Fruit fly (Drosophila melanogaster): ENCODE measurements around the gene Acsf3.

Gene Acsf3

DNA sequence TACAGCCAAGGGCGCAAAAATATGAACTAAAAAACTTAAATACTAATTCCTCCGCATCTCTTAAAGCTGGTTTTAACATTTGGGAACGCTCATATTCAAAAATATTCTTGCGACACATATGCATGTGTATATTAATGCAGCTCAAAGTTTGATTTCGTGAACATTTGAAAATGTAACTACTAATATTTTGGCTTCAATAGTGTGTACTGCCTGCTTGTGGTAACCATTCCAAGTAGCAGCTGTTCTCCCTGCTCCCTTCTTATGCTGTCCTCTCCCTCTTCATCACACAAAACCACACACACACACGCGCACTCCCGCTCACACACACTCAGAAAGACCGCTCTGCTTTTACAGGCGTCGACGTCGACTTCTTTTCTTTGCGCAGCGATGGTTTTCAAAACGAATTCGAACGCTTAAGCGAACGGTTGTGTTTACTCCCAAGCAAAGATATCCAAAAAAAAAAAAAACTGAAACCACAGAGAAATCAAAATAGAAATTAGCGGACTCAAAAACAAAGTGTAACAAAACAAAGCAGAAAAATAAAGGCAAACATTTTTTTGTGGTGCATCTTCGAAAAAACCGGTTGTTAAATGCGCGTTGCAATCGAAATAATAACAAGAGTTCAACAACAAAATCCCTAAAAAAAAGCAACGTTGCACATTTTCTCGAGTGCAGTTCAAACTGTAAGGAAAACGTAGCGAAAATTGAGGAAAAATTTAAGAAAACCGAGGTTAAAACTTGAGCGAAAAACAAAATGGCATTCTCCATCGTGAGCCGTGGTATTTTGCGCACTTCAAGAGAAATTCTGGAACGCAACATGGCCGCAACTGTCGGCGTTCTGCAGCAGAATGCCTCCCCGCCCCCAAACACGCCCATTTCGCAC lies 8.4 kb downstream of the Acsf3 start, which contains the start of gene CBP:
Gene CBP (plus strand): TSS at position 391 of the 883 bp plus-strand sequence.
- peak; percentile 25 for TF ChIP-seq noc (tag; optimal IDR thresholded peaks at IDR 0.05)

DNA sequence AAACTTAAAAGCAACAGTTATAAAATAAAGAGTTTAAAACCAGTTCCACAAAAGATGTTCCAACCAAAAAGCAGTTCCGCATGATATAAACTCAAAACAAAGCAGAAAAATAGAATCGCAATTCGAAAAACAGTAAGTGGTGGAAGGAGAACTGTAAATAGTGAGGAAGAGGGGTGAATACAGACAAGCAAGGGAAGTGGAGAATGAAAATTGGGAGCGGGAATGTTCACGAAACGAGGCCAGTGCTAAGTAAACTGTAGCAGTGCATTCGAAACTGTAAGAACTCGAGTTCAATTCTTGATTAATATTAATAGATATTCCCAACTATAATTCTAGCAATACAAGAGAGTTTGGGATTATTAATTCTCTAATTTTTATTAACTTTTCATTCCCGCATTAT lies 9.1 kb downstream of the Acsf3 start:
- no peak for TF ChIP-seq noc (tag; optimal IDR thresholded peaks at IDR 0.05)

- no peak for TF ChIP-seq noc (tag; optimal IDR thresholded peaks at IDR 0.05)
These were observed 9.7 kb downstream of the Acsf3 start for dm6 chrX:7338538-7338937.

dm6 chrX:7339610-7340326 lies 10.9 kb downstream of the Acsf3 start:
- TF ChIP-seq noc (tag; optimal IDR thresholded peaks at IDR 0.05) = no peak

dm6 chrX:7340667-7341066 lies 11.8 kb downstream of the Acsf3 start:
- no peak for TF ChIP-seq noc (tag; optimal IDR thresholded peaks at IDR 0.05)

DNA sequence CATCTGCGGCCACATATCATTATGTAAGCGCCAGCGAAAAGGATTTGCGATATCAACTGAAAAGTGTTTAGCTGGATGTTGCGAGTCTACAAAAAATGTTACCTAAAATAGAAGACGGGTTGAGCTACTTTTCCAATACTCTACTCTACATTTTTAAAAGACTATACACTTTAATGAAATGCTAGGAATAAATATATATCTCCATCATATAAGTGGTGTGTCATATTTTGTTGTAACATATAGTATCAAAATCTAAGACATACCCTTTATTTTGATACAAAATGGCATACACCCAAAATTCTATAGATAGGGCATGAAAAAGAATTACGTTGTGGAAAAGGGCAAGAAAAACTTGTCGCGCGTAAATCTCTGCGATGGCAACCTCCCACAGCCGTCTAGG lies 14.2 kb downstream of the Acsf3 start:
- no peak for TF ChIP-seq noc (tag; optimal IDR thresholded peaks at IDR 0.05)

DNA sequence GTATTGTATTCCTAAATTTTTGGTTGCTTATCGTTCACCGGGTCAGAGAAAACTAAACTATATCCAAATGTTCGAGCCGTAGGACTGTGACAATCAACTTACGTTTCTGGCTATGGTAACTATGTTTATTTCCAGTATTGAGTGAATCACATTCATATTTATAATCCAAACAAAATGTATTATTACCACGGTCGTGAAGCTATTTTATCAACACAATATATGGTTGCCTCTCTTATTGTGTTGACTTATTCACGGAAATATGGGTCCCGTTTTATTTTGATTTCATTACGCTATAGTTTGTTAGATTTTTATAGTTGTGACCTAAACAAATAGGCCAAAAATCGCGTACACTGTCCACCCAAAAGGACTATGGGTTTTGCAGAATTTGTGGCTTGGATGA lies 18.6 kb downstream of the Acsf3 start, which contains the start of gene CG15034:
Gene CG15034 (minus strand): TSS at position 101 of the 400 bp plus-strand sequence.
- no peak for TF ChIP-seq noc (tag; optimal IDR thresholded peaks at IDR 0.05)

DNA sequence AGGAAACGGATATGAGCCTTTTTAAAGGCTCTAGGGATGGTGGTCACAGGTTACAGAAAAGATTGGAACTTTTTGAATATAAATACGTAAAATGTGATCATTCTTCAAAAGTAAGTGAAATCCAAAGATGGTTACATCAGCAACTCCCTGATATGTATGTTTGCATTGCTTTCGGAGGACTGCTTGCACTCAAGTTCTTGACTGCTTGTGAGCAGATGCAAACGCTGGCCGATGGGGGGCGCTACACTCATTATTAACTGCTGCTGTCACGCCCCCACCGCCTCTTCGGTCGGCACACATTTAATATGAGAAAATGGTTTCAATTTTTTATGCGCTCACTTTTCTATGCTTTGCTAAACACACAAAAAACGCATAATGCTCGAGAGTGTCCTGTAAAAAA lies 21.1 kb downstream of the Acsf3 start:
- TF ChIP-seq noc (tag; optimal IDR thresholded peaks at IDR 0.05) = no peak

- TF ChIP-seq noc (tag; optimal IDR thresholded peaks at IDR 0.05) = no peak
These were observed 29.6 kb downstream of the Acsf3 start, which contains the start of gene CG1999 for dm6 chrX:7358496-7358895. Gene CG1999 (plus strand): TSS chrX:7358796.

DNA sequence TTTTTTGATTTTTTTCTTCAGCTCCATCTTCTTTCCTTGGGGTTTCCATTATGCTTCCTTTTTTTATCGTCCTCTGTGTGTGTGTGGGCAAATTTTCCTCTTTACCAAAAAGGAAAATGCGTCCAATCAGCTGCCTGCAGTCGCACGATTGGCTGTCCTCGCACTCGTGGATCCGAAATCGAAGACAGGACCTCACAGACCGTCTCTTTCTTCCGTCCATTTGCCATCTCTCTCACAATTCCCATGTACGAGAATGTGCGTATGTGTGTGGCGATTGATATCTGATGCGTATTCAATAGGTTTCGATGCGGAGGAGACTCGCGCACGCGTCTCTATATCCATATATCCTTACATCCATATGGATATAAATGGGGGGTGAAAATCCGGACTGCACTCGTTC lies 39.5 kb downstream of the Acsf3 start:
- TF ChIP-seq noc (tag; optimal IDR thresholded peaks at IDR 0.05) = no peak

dm6 chrX:7372475-7372874 lies 43.6 kb downstream of the Acsf3 start:
- no peak for TF ChIP-seq noc (tag; optimal IDR thresholded peaks at IDR 0.05)

- TF ChIP-seq noc (tag; optimal IDR thresholded peaks at IDR 0.05) = no peak
These were observed 49.0 kb downstream of the Acsf3 start, which contains the start of gene CheA7a for dm6 chrX:7377840-7378239. Gene CheA7a (plus strand): TSS chrX:7378140.

dm6 chrX:7379569-7379968 lies 50.7 kb downstream of the Acsf3 start:
- no peak for TF ChIP-seq noc (tag; optimal IDR thresholded peaks at IDR 0.05)

All from whole organism, larva.